Worm (Caenorhabditis elegans): Measurements from ENCODE around the gene K12D9.1.

DNA sequence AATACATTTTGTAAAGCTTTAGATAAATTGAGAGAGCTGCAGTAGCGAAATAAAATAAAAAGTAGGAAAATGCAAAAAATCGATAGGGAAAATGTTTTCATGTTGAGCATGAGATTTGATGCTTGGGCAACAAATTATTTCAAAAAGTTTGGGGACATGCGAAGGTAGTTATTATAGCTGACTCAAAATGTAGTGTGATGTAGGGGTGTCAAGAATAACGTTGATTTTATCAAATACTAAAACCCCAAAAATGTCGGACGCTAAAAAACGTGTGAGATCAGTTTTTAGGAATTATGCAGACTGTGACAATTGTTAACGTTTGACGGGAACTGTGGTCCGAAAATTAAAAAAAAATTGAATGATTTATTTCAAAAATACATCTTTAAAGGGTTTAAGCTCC, 7.0 kb downstream of the K12D9.1 start, which contains the start of gene irld-12:
- no peak for TF ChIP-seq skn-1 (tag; optimal IDR thresholded peaks at IDR 0.05)
- no peak for TF ChIP-seq mdl-1 (tag; optimal IDR thresholded peaks at IDR 0.05)
- TF ChIP-seq sma-9 (GFP tag; optimal IDR thresholded peaks at IDR 0.05) = no peak
- no peak for TF ChIP-seq sma-9 (tag; optimal IDR thresholded peaks at IDR 0.05)
- no peak for TF ChIP-seq nhr-11 (tag; optimal IDR thresholded peaks at IDR 0.05)
- TF ChIP-seq ZK546.5 (tag; optimal IDR thresholded peaks at IDR 0.05) = no peak
- no peak for TF ChIP-seq dmd-4 (tag; optimal IDR thresholded peaks at IDR 0.05)
- TF ChIP-seq aly-2 (tag; optimal IDR thresholded peaks at IDR 0.05) = no peak
- TF ChIP-seq ceh-82 (tag; optimal IDR thresholded peaks at IDR 0.05) = no peak
- TF ChIP-seq zag-1 (tag; optimal IDR thresholded peaks at IDR 0.05) = no peak
- TF ChIP-seq gmeb-1 (tag; optimal IDR thresholded peaks at IDR 0.05) = no peak
- no peak for TF ChIP-seq fos-1 (tag; optimal IDR thresholded peaks at IDR 0.05)
